Fruit fly (Drosophila melanogaster) whole organism, prepupa: ENCODE data around the gene CG11854.
A peak's percentile ranks its signal among the peaks of the same experiment; 100 is the strongest.

ENCODE experiments used
- Blimp-1 ChIP-seq: fragments of 200-800 bp; sonication (Bioruptor generic); optimal IDR thresholded peaks from 3 replicates; lab custom pipeline; 2017; ENCODE audit warnings: missing biosample characterization, missing genetic modification characterization, mild to moderate bottlenecking, moderate library complexity, missing genetic modification reagents
- CG10631 ChIP-seq: fragments of 200-800 bp; sonication (Bioruptor generic); optimal IDR thresholded peaks from 2 replicates; lab custom pipeline; 2016; ENCODE audit warnings: missing biosample characterization, missing genetic modification characterization
- CG11294 ChIP-seq: fragments of 200-800 bp; sonication (Bioruptor generic); IDR thresholded peaks from 2 replicates; pipeline ENCODE4 v1.3.6; 2022; ENCODE audit warnings: missing biosample characterization, missing genetic modification characterization
- CG11902 ChIP-seq: fragments of 200-800 bp; sonication (Bioruptor generic); optimal IDR thresholded peaks from 3 replicates; lab custom pipeline; 2016; ENCODE audit warnings: missing biosample characterization, missing genetic modification characterization
- CG15336 ChIP-seq: fragments of 200-800 bp; sonication (Bioruptor generic); IDR thresholded peaks from 2 replicates; pipeline ENCODE4 v1.3.6; 2022; ENCODE audit warnings: missing biosample characterization, missing genetic modification characterization
- CG1621 ChIP-seq: fragments of 200-800 bp; sonication (Bioruptor generic); optimal IDR thresholded peaks from 3 replicates; lab custom pipeline; 2018; ENCODE audit warnings: missing biosample characterization, mild to moderate bottlenecking, missing genetic modification characterization
- CG16779 ChIP-seq: fragments of 200-800 bp; sonication (Bioruptor generic); optimal IDR thresholded peaks from 3 replicates; lab custom pipeline; 2017; ENCODE audit warnings: missing biosample characterization, mild to moderate bottlenecking, missing genetic modification characterization
- CG3032 ChIP-seq: fragments of 200-800 bp; optimal IDR thresholded peaks from 2 replicates; lab custom pipeline; 2019; ENCODE audit warnings: missing biosample characterization, mild to moderate bottlenecking, missing genetic modification characterization, moderate library complexity
- CG31627 ChIP-seq: fragments of 200-800 bp; sonication (Bioruptor generic); optimal IDR thresholded peaks from 3 replicates; lab custom pipeline; 2016; ENCODE audit warnings: missing biosample characterization, missing genetic modification characterization
- CG34406 ChIP-seq: fragments of 200-800 bp; sonication (Bioruptor generic); optimal IDR thresholded peaks from 3 replicates; lab custom pipeline; 2016; ENCODE audit warnings: missing biosample characterization, missing genetic modification characterization
- CG6163 ChIP-seq: fragments of 200-800 bp; sonication (Bioruptor generic); IDR thresholded peaks from 3 replicates; pipeline ENCODE4 v1.3.6; 2022; ENCODE audit warnings: missing biosample characterization, missing genetic modification characterization
- CG6276 ChIP-seq: fragments of 200-800 bp; sonication (Bioruptor generic); optimal IDR thresholded peaks from 2 replicates; lab custom pipeline; 2017; ENCODE audit warnings: missing biosample characterization, mild to moderate bottlenecking, missing genetic modification characterization
- CG6792 ChIP-seq: fragments of 200-800 bp; sonication (Bioruptor generic); optimal IDR thresholded peaks from 3 replicates; lab custom pipeline; 2016; ENCODE audit warnings: missing biosample characterization, missing genetic modification characterization
- CG6808 ChIP-seq: fragments of 200-800 bp; sonication (Bioruptor generic); optimal IDR thresholded peaks from 3 replicates; lab custom pipeline; 2017; ENCODE audit warnings: missing biosample characterization, missing genetic modification characterization, mild to moderate bottlenecking, moderate library complexity, missing genetic modification reagents
- CG6854 ChIP-seq: fragments of 200-800 bp; sonication (Bioruptor generic); optimal IDR thresholded peaks from 2 replicates; lab custom pipeline; 2017; ENCODE audit warnings: missing biosample characterization, mild to moderate bottlenecking, missing genetic modification characterization
- CG8119 ChIP-seq: fragments of 200-800 bp; sonication (Bioruptor generic); IDR thresholded peaks from 3 replicates; pipeline ENCODE4 v1.3.6; 2022; ENCODE audit warnings: missing biosample characterization, missing genetic modification characterization
- CG8319 ChIP-seq: fragments of 200-800 bp; sonication (Bioruptor generic); optimal IDR thresholded peaks from 3 replicates; lab custom pipeline; 2016; ENCODE audit warnings: missing biosample characterization, missing genetic modification characterization
- CG8632 ChIP-seq: fragments of 200-800 bp; sonication (Bioruptor generic); optimal IDR thresholded peaks from 3 replicates; lab custom pipeline; 2016; ENCODE audit warnings: missing biosample characterization, missing genetic modification characterization
- CG9139 ChIP-seq: fragments of 200-800 bp; sonication (Bioruptor generic); optimal IDR thresholded peaks from 3 replicates; lab custom pipeline; 2017; ENCODE audit warnings: missing biosample characterization, mild to moderate bottlenecking, missing genetic modification characterization
- Eip75B ChIP-seq: fragments of 200-800 bp; sonication (Bioruptor generic); optimal IDR thresholded peaks from 3 replicates; lab custom pipeline; 2016; ENCODE audit warnings: missing biosample characterization, missing genetic modification characterization
- Eip78C ChIP-seq: fragments of 200-800 bp; sonication (Bioruptor generic); peaks from one replicate; lab custom pipeline; 2016; ENCODE audit warnings: missing biosample characterization, missing genetic modification characterization
- Eip93F ChIP-seq: fragments of 200-800 bp; sonication (Bioruptor generic); optimal IDR thresholded peaks from 2 replicates; lab custom pipeline; 2016; ENCODE audit warnings: missing biosample characterization, mild to moderate bottlenecking, missing genetic modification characterization
- Ets96B ChIP-seq: fragments of 200-800 bp; optimal IDR thresholded peaks from 2 replicates; lab custom pipeline; 2019; ENCODE audit warnings: missing biosample characterization, mild to moderate bottlenecking, missing genetic modification characterization, moderate library complexity
- Gug ChIP-seq: fragments of 200-800 bp; sonication (Bioruptor generic); IDR thresholded peaks from 2 replicates; pipeline ENCODE4 v1.3.6; 2022; ENCODE audit warnings: missing biosample characterization, missing genetic modification characterization
- Hr39 ChIP-seq: fragments of 200-800 bp; sonication (Bioruptor generic); optimal IDR thresholded peaks from 2 replicates; lab custom pipeline; 2016; ENCODE audit warnings: missing biosample characterization, missing genetic modification characterization
- Lpt ChIP-seq: fragments of 200-800 bp; sonication (Bioruptor generic); optimal IDR thresholded peaks from 3 replicates; lab custom pipeline; 2016; ENCODE audit warnings: missing biosample characterization, missing genetic modification characterization
- OdsH ChIP-seq: fragments of 200-800 bp; sonication (Bioruptor generic); optimal IDR thresholded peaks from 3 replicates; lab custom pipeline; 2016; ENCODE audit warnings: missing biosample characterization, missing genetic modification characterization
- Sox102F ChIP-seq: fragments of 200-800 bp; sonication (Bioruptor generic); optimal IDR thresholded peaks from 2 replicates; lab custom pipeline; 2016; ENCODE audit warnings: missing biosample characterization, mild to moderate bottlenecking, missing genetic modification characterization
- Sox15 ChIP-seq: fragments of 200-800 bp; sonication (Bioruptor generic); optimal IDR thresholded peaks from 3 replicates; lab custom pipeline; 2016; ENCODE audit warnings: missing biosample characterization, missing genetic modification characterization
- achi ChIP-seq: fragments of 200-800 bp; sonication (Bioruptor generic); optimal IDR thresholded peaks from 3 replicates; lab custom pipeline; 2016; ENCODE audit warnings: missing biosample characterization, missing genetic modification characterization
- acj6 ChIP-seq: fragments of 200-800 bp; sonication (Bioruptor generic); optimal IDR thresholded peaks from 3 replicates; lab custom pipeline; 2016; ENCODE audit warnings: missing biosample characterization, missing genetic modification characterization
- dac ChIP-seq: fragments of 200-800 bp; sonication (Bioruptor generic); optimal IDR thresholded peaks from 2 replicates; lab custom pipeline; 2017; ENCODE audit warnings: missing biosample characterization, mild to moderate bottlenecking, missing genetic modification characterization
- dsx ChIP-seq: fragments of 200-800 bp; optimal IDR thresholded peaks from 3 replicates; lab custom pipeline; 2019; ENCODE audit warnings: missing biosample characterization, mild to moderate bottlenecking, missing genetic modification characterization, moderate library complexity; ENCODE audit not compliant: poor library complexity, severe bottlenecking
- eg ChIP-seq: fragments of 200-800 bp; sonication (Bioruptor generic); IDR thresholded peaks from 3 replicates; pipeline ENCODE4 v1.3.6; 2022; ENCODE audit warnings: missing biosample characterization, missing genetic modification characterization
- esn ChIP-seq: fragments of 200-800 bp; sonication (Bioruptor generic); optimal IDR thresholded peaks from 2 replicates; lab custom pipeline; 2016; ENCODE audit warnings: missing biosample characterization, mild to moderate bottlenecking, missing genetic modification characterization, moderate library complexity
- fd85E ChIP-seq: fragments of 200-800 bp; sonication (Bioruptor generic); optimal IDR thresholded peaks from 3 replicates; lab custom pipeline; 2016; ENCODE audit warnings: missing biosample characterization, missing genetic modification characterization
- fkh ChIP-seq: fragments of 200-800 bp; sonication (Bioruptor generic); optimal IDR thresholded peaks from 3 replicates; lab custom pipeline; 2017; ENCODE audit warnings: missing biosample characterization, mild to moderate bottlenecking, missing genetic modification characterization, moderate library complexity
- lz ChIP-seq: fragments of 200-800 bp; sonication (Bioruptor generic); optimal IDR thresholded peaks from 3 replicates; lab custom pipeline; 2016; ENCODE audit warnings: missing biosample characterization, missing genetic modification characterization
- salr ChIP-seq, 2 experiments: fragments of 200-800 bp; sonication (Bioruptor generic); optimal IDR thresholded peaks; 3 replicates each; lab custom pipeline; 2016 to 2018; ENCODE audit warnings: missing biosample characterization in 2 of 2, missing genetic modification characterization in 2 of 2, mild to moderate bottlenecking in 1 of 2
- spab ChIP-seq: fragments of 200-800 bp; sonication (Bioruptor generic); optimal IDR thresholded peaks from 2 replicates; lab custom pipeline; 2017; ENCODE audit warnings: missing biosample characterization, mild to moderate bottlenecking, missing genetic modification characterization, missing genetic modification reagents
- ss ChIP-seq, 2 experiments: fragments of 200-800 bp; sonication (Bioruptor generic); optimal IDR thresholded peaks; 2 replicates in 1 of 2; 3 replicates in 1 of 2; lab custom pipeline; 2017 to 2018; ENCODE audit warnings: mild to moderate bottlenecking in 2 of 2, missing biosample characterization in 2 of 2, missing genetic modification characterization in 2 of 2, moderate library complexity in 1 of 2
- svp ChIP-seq: fragments of 200-800 bp; sonication (Bioruptor generic); peaks from one replicate; lab custom pipeline; 2016; ENCODE audit warnings: missing biosample characterization, missing genetic modification characterization
- vri ChIP-seq: fragments of 200-800 bp; sonication (Bioruptor generic); optimal IDR thresholded peaks from 3 replicates; lab custom pipeline; 2016; ENCODE audit warnings: missing biosample characterization, mild to moderate bottlenecking, missing genetic modification characterization

CG11854 gene

DNA sequence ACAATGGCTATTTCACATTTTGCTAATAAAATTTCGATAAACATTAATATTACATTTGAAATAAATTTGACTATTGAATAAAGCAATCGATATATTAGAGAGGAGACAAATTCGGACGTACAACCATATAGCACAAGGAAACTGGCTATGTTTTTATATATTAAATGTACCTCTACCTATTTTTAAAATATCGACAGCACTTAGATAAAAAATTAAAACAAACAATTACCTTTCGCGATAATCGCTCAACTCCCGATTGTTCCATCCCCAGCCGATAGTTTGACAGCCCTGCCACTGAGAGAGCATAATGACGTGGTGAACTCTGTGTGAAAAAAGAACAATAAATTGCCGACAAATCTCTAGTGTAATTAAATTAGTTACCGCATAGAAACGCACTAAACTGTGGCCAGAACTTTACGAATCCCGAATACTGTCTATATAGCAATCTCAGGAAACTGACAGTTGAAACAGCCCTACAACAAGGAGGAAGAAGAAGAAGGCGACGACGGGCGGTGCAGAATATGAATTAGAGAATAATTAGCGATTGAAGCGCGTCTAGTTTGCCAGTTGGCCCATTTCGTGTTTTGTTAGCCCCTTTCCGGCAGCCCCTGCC lies 16.9 kb downstream of the CG11854 start, which contains the start of gene CG11857 (continued):
- TF ChIP-seq Ets96B (tag; lab: Kevin White, UChicago) = peak; percentile 94
- TF ChIP-seq vri (GFP tag; lab: Kevin White, UChicago) = peak; percentile 94
- TF ChIP-seq CG9139 (GFP tag; lab: Kevin White, UChicago) = no peak
- TF ChIP-seq Blimp-1 (GFP tag; lab: Kevin White, UChicago) = peak; percentile 86
- peak; percentile 96 for TF ChIP-seq CG11902
- TF ChIP-seq CG8632 (GFP tag; lab: Kevin White, UChicago) = peak; percentile 92
- TF ChIP-seq Sox15 (GFP tag; lab: Kevin White, UChicago) = peak; percentile 96
- TF ChIP-seq CG6808 (GFP tag; lab: Kevin White, UChicago) = no peak
- peak in 1 of 2 experiments; percentile 93 for TF ChIP-seq salr (GFP tag; optimal IDR thresholded peaks at IDR 0.05; lab: Kevin White, UChicago)
- peak; percentile 89 for TF ChIP-seq Eip93F (GFP tag; lab: Kevin White, UChicago)
- TF ChIP-seq Hr39 = peak; percentile 98
- TF ChIP-seq CG6854 = peak; percentile 76
- peak; percentile 98 for TF ChIP-seq CG10631 (GFP tag; lab: Kevin White, UChicago)
- TF ChIP-seq spab (GFP tag; lab: Kevin White, UChicago) = no peak
- peak; percentile 97 for TF ChIP-seq OdsH (GFP tag; lab: Kevin White, UChicago)
- peak; percentile 98 for TF ChIP-seq CG31627 (GFP tag; lab: Kevin White, UChicago)
- peak; percentile 94 for TF ChIP-seq dac (GFP tag; lab: Kevin White, UChicago)
- peak; percentile 93 for TF ChIP-seq CG8319 (GFP tag; lab: Kevin White, UChicago)
- peak; percentile 97 for TF ChIP-seq CG11294 (GFP tag; lab: Robert Waterston, UW)
- TF ChIP-seq CG16779 (tag; lab: Kevin White, UChicago) = no peak
- TF ChIP-seq CG6163 = peak; percentile 98
- peak; percentile 92 for TF ChIP-seq CG34406
- TF ChIP-seq acj6 (GFP tag; lab: Kevin White, UChicago) = peak; percentile 97
- peak in 1 of 2 experiments; percentile 91 for TF ChIP-seq ss (GFP tag; optimal IDR thresholded peaks at IDR 0.05; lab: Kevin White, UChicago)

DNA sequence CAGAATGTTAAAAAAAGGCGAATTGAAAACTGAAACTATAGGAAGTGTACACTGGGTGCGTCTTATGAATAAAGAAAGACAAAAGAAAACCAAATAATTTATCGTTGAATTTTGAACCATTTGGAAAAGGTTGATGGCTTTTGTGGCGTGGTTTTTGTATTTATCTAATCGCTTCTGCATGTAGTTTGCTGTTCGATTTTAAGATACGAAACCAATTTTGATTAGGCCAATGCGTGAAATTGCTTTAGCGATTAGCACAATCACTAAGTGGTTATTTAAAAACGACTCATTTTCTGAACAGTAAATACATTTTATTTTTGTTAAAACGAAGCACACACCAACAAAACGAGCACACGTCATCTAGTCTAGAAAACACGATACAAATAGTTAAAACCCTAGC lies 18.9 kb downstream of the CG11854 start:
- TF ChIP-seq Sox102F (GFP tag; lab: Kevin White, UChicago) (no peak), Eip78C (GFP tag; lab: Kevin White, UChicago) (no peak), Lpt (GFP tag; lab: Kevin White, UChicago) (no peak), CG11902 (no peak), CG10631 (GFP tag; lab: Kevin White, UChicago) (no peak)

DNA sequence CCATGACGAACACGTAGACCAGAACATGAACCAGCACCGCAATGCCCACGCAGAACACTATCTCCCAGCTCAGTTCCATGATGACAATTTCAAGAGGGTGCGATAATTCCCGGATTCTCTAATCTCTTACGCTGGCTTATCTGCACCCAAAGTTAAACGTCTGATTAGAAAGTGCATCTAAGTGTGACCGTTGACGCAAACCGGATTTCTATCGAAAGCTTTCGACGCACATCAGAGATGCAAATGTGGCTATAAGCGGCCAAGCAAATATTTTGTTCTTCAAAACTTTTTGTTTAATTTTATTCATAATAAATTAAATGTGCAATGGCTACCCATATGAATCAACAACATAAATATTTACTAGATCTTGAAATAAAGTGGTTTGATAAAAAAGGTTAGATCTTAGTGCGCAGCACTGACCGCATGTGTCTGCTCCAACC lies 20.5 kb downstream of the CG11854 start, which contains the start of the genes Kdsr and CG11858:
Gene Kdsr (minus strand): TSS at position 177 of the 440 bp plus-strand sequence.
Gene CG11858 (plus strand): TSS at position 420 of the 440 bp plus-strand sequence.
- TF ChIP-seq fd85E (GFP tag; lab: Kevin White, UChicago) = no peak
- TF ChIP-seq CG31627 (GFP tag; lab: Kevin White, UChicago) = peak; percentile 73
- peak; percentile 28; the same call in 1 of the 2 replicates for TF ChIP-seq CG11294 (GFP tag; lab: Robert Waterston, UW)
- peak; percentile 95 for TF ChIP-seq svp
- TF ChIP-seq Eip93F (GFP tag; lab: Kevin White, UChicago) = peak; percentile 60
- peak; percentile 36 for TF ChIP-seq achi (GFP tag; lab: Kevin White, UChicago)
- TF ChIP-seq CG8632 (GFP tag; lab: Kevin White, UChicago) = no peak
- TF ChIP-seq Eip75B (GFP tag; lab: Kevin White, UChicago) = no peak
- peak; percentile 13 for TF ChIP-seq Sox15 (GFP tag; lab: Kevin White, UChicago)
- TF ChIP-seq CG6163 = peak; percentile 58; the same call in 1 of the 3 replicates
- peak; percentile 76 for TF ChIP-seq fkh
- TF ChIP-seq CG6276 = no peak
- peak; percentile 77 for TF ChIP-seq lz
- TF ChIP-seq CG6792 (GFP tag; lab: Kevin White, UChicago) = no peak
- peak; percentile 44 for TF ChIP-seq CG1621 (tag; lab: Kevin White, UChicago)
- peak; percentile 53 for TF ChIP-seq Ets96B (tag; lab: Kevin White, UChicago)
- peak; percentile 37 for TF ChIP-seq dsx (GFP tag; lab: Kevin White, UChicago)
- peak; percentile 65 for TF ChIP-seq Gug
- 0 out of 2 replicates have a peak, but pooled peaks have one; percentile 43 for TF ChIP-seq CG15336
- TF ChIP-seq spab (GFP tag; lab: Kevin White, UChicago) = no peak
- peak; percentile 44; the same call in 2 of the 3 replicates for TF ChIP-seq CG8119 (GFP tag; lab: Robert Waterston, UW)
- peak; percentile 6 for TF ChIP-seq Lpt (GFP tag; lab: Kevin White, UChicago)
- peak; percentile 78 for TF ChIP-seq esn (GFP tag; lab: Kevin White, UChicago)
- peak; percentile 72; the same call in 2 of the 3 replicates for TF ChIP-seq eg (GFP tag; lab: Robert Waterston, UW)
- TF ChIP-seq vri (GFP tag; lab: Kevin White, UChicago) = peak; percentile 94
- TF ChIP-seq CG3032 (tag; lab: Kevin White, UChicago) = peak; percentile 58
- TF ChIP-seq, all 60 proteins: peak for 20
